Worm (Caenorhabditis elegans): ENCODE measurements around the gene fbxc-20.

fbxc-20 gene

ce11 chrII:2385495-2385894 is 33.4 kb upstream of the fbxc-20 start, which contains the start of gene F16G10.9:
Gene F16G10.9, minus strand, starts transcription at chrII:2385595.
- TF ChIP-seq B0310.2 (tag; optimal IDR thresholded peaks at IDR 0.05): no peak
- no peak for TF ChIP-seq pes-1 (GFP tag; IDR thresholded peaks at IDR 0.05)
- TF ChIP-seq tbx-37 (GFP tag; conservative IDR thresholded peaks at IDR 0.05): no peak
- TF ChIP-seq tra-4 (tag; optimal IDR thresholded peaks at IDR 0.05): no peak

DNA sequence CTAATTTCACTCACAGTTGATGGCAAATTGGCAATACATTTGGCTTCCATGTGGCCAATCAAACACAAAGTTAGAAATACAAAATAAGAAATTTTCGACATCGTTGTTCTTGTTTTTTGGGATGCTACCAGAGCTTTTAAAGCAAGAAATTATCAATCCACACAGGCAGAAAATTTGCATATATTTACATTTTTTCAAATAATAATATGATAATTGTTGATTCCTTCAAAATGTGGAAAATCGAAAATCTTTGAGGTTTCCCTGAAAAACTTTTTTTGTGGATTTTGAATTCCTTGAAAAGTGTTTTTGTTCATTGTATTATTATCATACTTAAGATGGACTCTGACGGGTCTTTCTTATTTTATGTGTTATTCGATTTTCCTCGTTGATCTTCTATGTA is 28.1 kb upstream of the fbxc-20 start, which contains the start of gene F16G10.10:
F16G10.10 (minus strand) TSS at position 101 of the 400 bp plus-strand sequence.
- TF ChIP-seq hmbx-1 (tag; optimal IDR thresholded peaks at IDR 0.05): no peak
- no peak for TF ChIP-seq flt-1 (GFP tag; IDR thresholded peaks at IDR 0.05)
- TF ChIP-seq scrt-1 (GFP tag; IDR thresholded peaks at IDR 0.05): no peak
- no peak for TF ChIP-seq B0310.2 (tag; optimal IDR thresholded peaks at IDR 0.05)
- TF ChIP-seq tbx-11 (GFP tag; IDR thresholded peaks at IDR 0.05): no peak
- no peak for TF ChIP-seq aly-1 (tag; optimal IDR thresholded peaks at IDR 0.05)
- TF ChIP-seq tbx-37 (GFP tag; conservative IDR thresholded peaks at IDR 0.05): no peak
- TF ChIP-seq hmg-4 (GFP tag; optimal IDR thresholded peaks at IDR 0.05): no peak
- no peak for TF ChIP-seq ceh-36 (tag; optimal IDR thresholded peaks at IDR 0.05)
- TF ChIP-seq F13C5.2 (tag; optimal IDR thresholded peaks at IDR 0.05): no peak
- no peak for TF ChIP-seq hnd-1 (tag; optimal IDR thresholded peaks at IDR 0.05)
- TF ChIP-seq pes-1 (GFP tag; IDR thresholded peaks at IDR 0.05): no peak

- TF ChIP-seq ama-1 (optimal IDR thresholded peaks at IDR 0.05) (no peak), tra-4 (tag; optimal IDR thresholded peaks at IDR 0.05) (no peak), pes-1 (GFP tag; IDR thresholded peaks at IDR 0.05) (no peak), tbx-11 (GFP tag; IDR thresholded peaks at IDR 0.05) (no peak), flt-1 (GFP tag; IDR thresholded peaks at IDR 0.05) (no peak), sea-1 (GFP tag; conservative IDR thresholded peaks at IDR 0.05) (no peak), B0310.2 (tag; optimal IDR thresholded peaks at IDR 0.05) (no peak), hmg-4 (GFP tag; optimal IDR thresholded peaks at IDR 0.05) (no peak), scrt-1 (GFP tag; IDR thresholded peaks at IDR 0.05) (no peak), F13C5.2 (tag; optimal IDR thresholded peaks at IDR 0.05) (no peak), hmbx-1 (tag; optimal IDR thresholded peaks at IDR 0.05) (no peak), aly-1 (tag; optimal IDR thresholded peaks at IDR 0.05) (no peak), hnd-1 (tag; optimal IDR thresholded peaks at IDR 0.05) (no peak), ceh-36 (tag; optimal IDR thresholded peaks at IDR 0.05) (no peak)
Observed at ce11 chrII:2393821-2394220, 25.1 kb upstream of the fbxc-20 start, which contains the start of gene F16G10.11. Gene F16G10.11, minus strand, starts transcription at chrII:2393921.

ce11 chrII:2395864-2396263 is 23.1 kb upstream of the fbxc-20 start, which contains the start of gene F16G10.13:
Gene F16G10.13, minus strand, starts transcription at chrII:2395964.
- TF ChIP-seq sea-1 (GFP tag; conservative IDR thresholded peaks at IDR 0.05): no peak

ce11 chrII:2398884-2399283 is 20.1 kb upstream of the fbxc-20 start, which contains the start of gene F16G10.14:
Gene F16G10.14, minus strand, starts transcription at chrII:2398984.
- TF ChIP-seq scrt-1 (GFP tag; IDR thresholded peaks at IDR 0.05) (no peak), tbx-37 (GFP tag; conservative IDR thresholded peaks at IDR 0.05) (no peak), B0310.2 (tag; optimal IDR thresholded peaks at IDR 0.05) (no peak), flt-1 (GFP tag; IDR thresholded peaks at IDR 0.05) (no peak), hmbx-1 (tag; optimal IDR thresholded peaks at IDR 0.05) (no peak), ets-7 (tag; optimal IDR thresholded peaks at IDR 0.05) (no peak), ama-1 (optimal IDR thresholded peaks at IDR 0.05) (no peak), pes-1 (GFP tag; IDR thresholded peaks at IDR 0.05) (no peak), hnd-1 (tag; optimal IDR thresholded peaks at IDR 0.05) (no peak), tra-4 (tag; optimal IDR thresholded peaks at IDR 0.05) (no peak), aly-1 (tag; optimal IDR thresholded peaks at IDR 0.05) (no peak), ceh-36 (tag; optimal IDR thresholded peaks at IDR 0.05) (no peak), sea-1 (GFP tag; conservative IDR thresholded peaks at IDR 0.05) (no peak)

DNA sequence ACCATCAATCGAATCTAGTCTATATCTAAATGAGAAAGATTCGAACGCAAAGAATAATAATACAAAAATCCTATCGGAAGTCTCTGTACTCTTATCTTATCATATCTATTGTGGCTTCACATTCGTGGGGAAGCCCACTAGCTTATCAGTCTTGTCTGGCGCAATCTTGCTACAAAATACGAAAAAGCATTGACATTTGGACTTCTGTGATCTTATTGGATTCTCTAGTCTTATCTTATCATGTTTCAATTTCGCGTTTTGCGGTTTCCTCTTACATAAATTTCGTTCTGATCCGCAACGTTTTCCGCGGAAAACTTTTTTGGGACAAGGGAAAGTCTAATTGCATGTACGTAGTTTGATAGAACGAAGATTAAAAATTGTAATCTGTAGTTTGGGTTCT is 19.1 kb upstream of the fbxc-20 start:
- TF ChIP-seq B0310.2 (tag; optimal IDR thresholded peaks at IDR 0.05): no peak
- no peak for TF ChIP-seq tra-4 (tag; optimal IDR thresholded peaks at IDR 0.05)
- TF ChIP-seq F13C5.2 (tag; optimal IDR thresholded peaks at IDR 0.05): no peak
- TF ChIP-seq hmg-4 (GFP tag; optimal IDR thresholded peaks at IDR 0.05): no peak
- TF ChIP-seq ama-1 (optimal IDR thresholded peaks at IDR 0.05): no peak
- TF ChIP-seq ets-7 (tag; optimal IDR thresholded peaks at IDR 0.05): no peak
- TF ChIP-seq tbx-37 (GFP tag; conservative IDR thresholded peaks at IDR 0.05): no peak
- no peak for TF ChIP-seq hmbx-1 (tag; optimal IDR thresholded peaks at IDR 0.05)
- no peak for TF ChIP-seq aly-1 (tag; optimal IDR thresholded peaks at IDR 0.05)
- TF ChIP-seq scrt-1 (GFP tag; IDR thresholded peaks at IDR 0.05): no peak
- no peak for TF ChIP-seq tbx-11 (GFP tag; IDR thresholded peaks at IDR 0.05)
- no peak for TF ChIP-seq pes-1 (GFP tag; IDR thresholded peaks at IDR 0.05)
- no peak for TF ChIP-seq sea-1 (GFP tag; conservative IDR thresholded peaks at IDR 0.05)
- TF ChIP-seq ceh-13 (GFP tag; optimal IDR thresholded peaks at IDR 0.05): no peak
- TF ChIP-seq ceh-36 (tag; optimal IDR thresholded peaks at IDR 0.05): no peak
- no peak for TF ChIP-seq flt-1 (GFP tag; IDR thresholded peaks at IDR 0.05)
- no peak for TF ChIP-seq hnd-1 (tag; optimal IDR thresholded peaks at IDR 0.05)

DNA sequence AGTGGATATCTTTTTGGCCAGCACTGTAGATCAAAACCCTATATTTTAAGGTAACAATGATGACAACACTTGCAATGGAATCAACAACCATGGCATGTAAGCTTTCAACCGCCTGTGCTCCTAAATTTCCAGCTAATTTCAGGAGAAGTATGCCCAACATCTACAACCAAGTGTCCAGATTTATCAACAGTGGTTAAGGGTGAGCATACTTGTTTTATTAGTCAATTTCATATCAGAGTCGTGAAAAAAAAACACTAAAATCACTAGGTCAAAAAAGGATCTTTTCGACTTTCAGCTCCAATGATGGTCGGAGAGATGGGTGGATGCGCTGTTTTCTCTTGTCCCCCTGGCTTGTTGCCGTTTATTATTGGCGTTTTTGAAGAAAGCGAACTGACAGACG is 15.0 kb upstream of the fbxc-20 start, which contains the start of gene F16G10.1:
F16G10.1 (plus strand) TSS at position 301 of the 400 bp plus-strand sequence.
- TF ChIP-seq aly-1 (tag; optimal IDR thresholded peaks at IDR 0.05): no peak

ce11 chrII:2411093-2411492 is 7.8 kb upstream of the fbxc-20 start:
- no peak for TF ChIP-seq ceh-13 (GFP tag; optimal IDR thresholded peaks at IDR 0.05)
- TF ChIP-seq ama-1 (optimal IDR thresholded peaks at IDR 0.05): no peak
- no peak for TF ChIP-seq F13C5.2 (tag; optimal IDR thresholded peaks at IDR 0.05)
- no peak for TF ChIP-seq pes-1 (GFP tag; IDR thresholded peaks at IDR 0.05)
- TF ChIP-seq hmg-4 (GFP tag; optimal IDR thresholded peaks at IDR 0.05): no peak
- no peak for TF ChIP-seq sea-1 (GFP tag; conservative IDR thresholded peaks at IDR 0.05)
- TF ChIP-seq ets-7 (tag; optimal IDR thresholded peaks at IDR 0.05): no peak

Measured in whole organism, early embryonic.